Worm (Caenorhabditis elegans) whole organism, L4 larva: Measurements from ENCODE around the gene Y102A11A.1.
A peak's percentile ranks its signal among the peaks of the same experiment; 100 is the strongest.

ENCODE experiments used
- D1046.2 ChIP-seq: fragments of 200-800 bp; sonication (Bioruptor generic); IDR thresholded peaks from 2 replicates; pipeline ENCODE4 v1.3.6; 2022; ENCODE audit warnings: missing genetic modification characterization, missing compliant biosample characterization
- F10B5.3 ChIP-seq: sonication (generic microtip); optimal IDR thresholded peaks from 2 replicates; lab custom pipeline; 2016; ENCODE audit warnings: mild to moderate bottlenecking, missing genetic modification characterization, missing compliant biosample characterization
- F26F4.8 ChIP-seq: fragments of 200-800 bp; sonication (Bioruptor generic); conservative IDR thresholded peaks from 2 replicates; pipeline ENCODE4 v1.3.6; 2022; ENCODE audit warnings: missing genetic modification characterization, missing compliant biosample characterization
- F49E8.2 ChIP-seq: sonication (generic microtip); optimal IDR thresholded peaks from 2 replicates; lab custom pipeline; 2016; ENCODE audit warnings: missing compliant biosample characterization, mild to moderate bottlenecking, missing genetic modification characterization, borderline replicate concordance
- R02D3.7 ChIP-seq: fragments of 150-350 bp; sonication (generic microtip); optimal IDR thresholded peaks from 3 replicates; lab custom pipeline; 2014; ENCODE audit warnings: missing biosample characterization, missing genetic modification characterization
- Y105C5A.15 ChIP-seq: fragments of 200-800 bp; sonication (Bioruptor generic); IDR thresholded peaks from 2 replicates; pipeline ENCODE4 v1.3.6; 2022; ENCODE audit warnings: missing genetic modification characterization, missing compliant biosample characterization
- Y75B8A.6 ChIP-seq: fragments of 200-800 bp; sonication (Bioruptor generic); IDR thresholded peaks from 2 replicates; pipeline ENCODE4 v1.3.6; 2022; ENCODE audit warnings: missing genetic modification reagents, missing genetic modification characterization, missing compliant biosample characterization
- aha-1 ChIP-seq: fragments of 150-350 bp; peaks from one replicate; lab custom pipeline; 2014; ENCODE audit warnings: missing biosample characterization, missing genetic modification characterization
- attf-4 ChIP-seq: sonication (generic microtip); optimal IDR thresholded peaks from 3 replicates; lab custom pipeline; 2017; ENCODE audit warnings: missing biosample characterization, missing genetic modification characterization
- ceh-20 ChIP-seq: fragments of 200-800 bp; sonication (Bioruptor generic); IDR thresholded peaks from 2 replicates; pipeline ENCODE4 v1.3.6; 2022; ENCODE audit warnings: missing genetic modification reagents, missing genetic modification characterization, missing compliant biosample characterization
- ceh-32 ChIP-seq: sonication (generic microtip); optimal IDR thresholded peaks from 2 replicates; lab custom pipeline; 2016; ENCODE audit warnings: mild to moderate bottlenecking, missing genetic modification characterization, missing compliant biosample characterization; ENCODE audit not compliant: poor library complexity
- cey-2 ChIP-seq: sonication (generic microtip); optimal IDR thresholded peaks from 3 replicates; lab custom pipeline; 2017; ENCODE audit warnings: missing genetic modification characterization, mild to moderate bottlenecking, missing compliant biosample characterization, antibody characterized with exemption, borderline replicate concordance; ENCODE audit not compliant: insufficient read depth
- daf-12 ChIP-seq: fragments of 150-350 bp; optimal IDR thresholded peaks from 2 replicates; lab custom pipeline; 2014; ENCODE audit warnings: missing biosample characterization, missing genetic modification reagents, missing genetic modification characterization
- daf-8 ChIP-seq: fragments of 200-800 bp; sonication (Bioruptor generic); IDR thresholded peaks from 2 replicates; pipeline ENCODE4 v1.3.6; 2022; ENCODE audit warnings: missing genetic modification characterization, missing compliant biosample characterization
- duxl-1 ChIP-seq: sonication (generic microtip); optimal IDR thresholded peaks from 2 replicates; lab custom pipeline; 2016; ENCODE audit warnings: mild to moderate bottlenecking, missing genetic modification characterization, moderate library complexity, missing compliant biosample characterization; ENCODE audit not compliant: poor library complexity
- egl-43 ChIP-seq: fragments of 200-800 bp; sonication (Bioruptor generic); IDR thresholded peaks from 2 replicates; pipeline ENCODE4 v1.3.6; 2022; ENCODE audit warnings: missing genetic modification reagents, missing genetic modification characterization, missing compliant biosample characterization
- fkh-10 ChIP-seq: fragments of 150-350 bp; optimal IDR thresholded peaks from 2 replicates; lab custom pipeline; 2014; ENCODE audit warnings: missing biosample characterization, missing genetic modification reagents, missing genetic modification characterization
- lim-7 ChIP-seq: fragments of 200-800 bp; sonication (Bioruptor generic); IDR thresholded peaks from 2 replicates; pipeline ENCODE4 v1.3.6; 2022; ENCODE audit warnings: missing genetic modification characterization, missing compliant biosample characterization
- lin-1 ChIP-seq: fragments of 200-800 bp; sonication (Bioruptor generic); IDR thresholded peaks from 2 replicates; pipeline ENCODE4 v1.3.6; 2022; ENCODE audit warnings: missing genetic modification reagents, missing genetic modification characterization, missing compliant biosample characterization
- lin-15B ChIP-seq: fragments of 150-350 bp; sonication (generic microtip); optimal IDR thresholded peaks from 3 replicates; lab custom pipeline; 2014; ENCODE audit warnings: missing biosample characterization, missing genetic modification characterization
- lin-39 ChIP-seq: fragments of 150-350 bp; optimal IDR thresholded peaks from 2 replicates; lab custom pipeline; 2014; ENCODE audit warnings: missing biosample characterization, missing genetic modification reagents, missing genetic modification characterization
- lsy-2 ChIP-seq, 2 experiments: fragments of 150-350 bp in 1 of 2; sonication (generic microtip) in 1 of 2; optimal IDR thresholded peaks; 2 replicates each; lab custom pipeline; 2014 to 2017; ENCODE audit warnings: missing biosample characterization in 2 of 2, missing genetic modification characterization in 2 of 2
- madf-9 ChIP-seq: fragments of 200-800 bp; sonication (Bioruptor generic); conservative IDR thresholded peaks from 2 replicates; pipeline ENCODE4 v1.3.6; 2022; ENCODE audit warnings: missing genetic modification reagents, missing genetic modification characterization, missing compliant biosample characterization
- mdl-1 ChIP-seq, 2 experiments: fragments of 150-350 bp in 1 of 2; sonication (generic microtip) in 1 of 2; optimal IDR thresholded peaks; 2 replicates each; lab custom pipeline; 2014 to 2017; ENCODE audit warnings: missing biosample characterization in 2 of 2, missing genetic modification characterization in 2 of 2
- mes-2 ChIP-seq: sonication (generic microtip); optimal IDR thresholded peaks from 2 replicates; lab custom pipeline; 2016; ENCODE audit warnings: missing genotype, mild to moderate bottlenecking, missing genetic modification characterization, missing compliant biosample characterization; ENCODE audit not compliant: poor library complexity, severe bottlenecking
- mxl-2 ChIP-seq: fragments of 200-800 bp; sonication (Bioruptor generic); conservative IDR thresholded peaks from 2 replicates; pipeline ENCODE4 v1.3.6; 2022; ENCODE audit warnings: missing genetic modification reagents, missing genetic modification characterization, missing compliant biosample characterization
- nhr-10 ChIP-seq: fragments of 150-350 bp; optimal IDR thresholded peaks from 2 replicates; lab custom pipeline; 2014; ENCODE audit warnings: missing biosample characterization, missing genetic modification characterization
- nhr-102 ChIP-seq: sonication (generic microtip); optimal IDR thresholded peaks from 2 replicates; lab custom pipeline; 2016; ENCODE audit warnings: mild to moderate bottlenecking, missing genetic modification characterization, moderate library complexity, missing compliant biosample characterization
- nhr-111 ChIP-seq: fragments of 200-800 bp; sonication (Bioruptor generic); optimal IDR thresholded peaks from 2 replicates; lab custom pipeline; 2018; ENCODE audit warnings: mild to moderate bottlenecking, missing genetic modification characterization, missing compliant biosample characterization
- nhr-237 ChIP-seq: sonication (generic microtip); optimal IDR thresholded peaks from 2 replicates; lab custom pipeline; 2017; ENCODE audit warnings: missing biosample characterization, missing genetic modification characterization
- nhr-42 ChIP-seq: fragments of 200-800 bp; sonication (Bioruptor generic); IDR thresholded peaks from 2 replicates; pipeline ENCODE4 v1.3.6; 2022; ENCODE audit warnings: missing genetic modification characterization, missing compliant biosample characterization
- nhr-48 ChIP-seq: sonication (generic microtip); optimal IDR thresholded peaks from 2 replicates; lab custom pipeline; 2016; ENCODE audit warnings: mild to moderate bottlenecking, missing genetic modification characterization, missing compliant biosample characterization
- rbr-2 ChIP-seq: sonication (generic microtip); optimal IDR thresholded peaks from 2 replicates; lab custom pipeline; 2016; ENCODE audit warnings: missing genotype, missing genetic modification characterization, missing compliant biosample characterization
- skn-1 ChIP-seq: fragments of 150-350 bp; optimal IDR thresholded peaks from 2 replicates; lab custom pipeline; 2014; ENCODE audit warnings: missing biosample characterization, missing genetic modification characterization
- snpc-1.2 ChIP-seq: fragments of 200-800 bp; sonication (Bioruptor generic); IDR thresholded peaks from 2 replicates; pipeline ENCODE4 v1.3.6; 2022; ENCODE audit warnings: missing genetic modification reagents, missing genetic modification characterization, missing compliant biosample characterization
- snpc-4 ChIP-seq: fragments of 150-350 bp; optimal IDR thresholded peaks from 2 replicates; lab custom pipeline; 2014; ENCODE audit warnings: missing biosample characterization, missing genetic modification characterization
- spr-1 ChIP-seq: sonication (generic microtip); optimal IDR thresholded peaks from 2 replicates; lab custom pipeline; 2016; ENCODE audit warnings: mild to moderate bottlenecking, missing genetic modification characterization, missing compliant biosample characterization
- unc-62 ChIP-seq, 3 experiments: fragments of 150-350 bp in 1 of 3; sonication (generic microtip); optimal IDR thresholded peaks in 2 of 3; peaks in 1 of 3; 1 replicate in 1 of 3; 2 replicates in 2 of 3; lab custom pipeline; 2014 to 2017; ENCODE audit warnings: missing biosample characterization in 3 of 3, missing genetic modification characterization in 3 of 3, missing genetic modification reagents in 3 of 3, missing genotype in 1 of 3
- zag-1 ChIP-seq: fragments of 150-350 bp; optimal IDR thresholded peaks from 2 replicates; lab custom pipeline; 2014; ENCODE audit warnings: missing biosample characterization, missing genetic modification characterization
- zip-2 ChIP-seq: fragments of 150-350 bp; optimal IDR thresholded peaks from 2 replicates; lab custom pipeline; 2014; ENCODE audit warnings: missing biosample characterization, missing genetic modification characterization

The Y102A11A.1 gene

ce11 chrX:2041448-2042138, 10.0 kb upstream of the Y102A11A.1 start:
- peak in 1 of 2 experiments; percentile 94 for TF ChIP-seq unc-62 (GFP tag; optimal IDR thresholded peaks at IDR 0.05 in 1 of 2; lab: Kevin White, UChicago)
- no peak for TF ChIP-seq unc-62 (tag; optimal IDR thresholded peaks at IDR 0.05; lab: Kevin White, UChicago)
- TF ChIP-seq ceh-32, result no peak
- peak; percentile 96 for TF ChIP-seq aha-1 (tag; lab: Kevin White, UChicago)

ce11 chrX:2042621-2043020, 9.0 kb upstream of the Y102A11A.1 start:
- no peak for TF ChIP-seq ceh-32
- no peak for TF ChIP-seq lsy-2 (tag; optimal IDR thresholded peaks at IDR 0.05; lab: Kevin White, UChicago)
- TF ChIP-seq nhr-10 (tag; lab: Kevin White, UChicago), result no peak
- TF ChIP-seq R02D3.7 (tag; lab: Kevin White, UChicago), result no peak
- TF ChIP-seq egl-43, result no peak
- no peak for TF ChIP-seq nhr-111 (GFP tag; lab: Kevin White, UChicago)
- TF ChIP-seq F10B5.3, result no peak
- no peak for TF ChIP-seq nhr-42
- no peak for TF ChIP-seq lin-15B (tag; lab: Kevin White, UChicago)
- TF ChIP-seq mes-2 (tag; lab: Kevin White, UChicago), result no peak
- no peak for TF ChIP-seq duxl-1
- no peak for TF ChIP-seq zag-1 (tag; lab: Kevin White, UChicago)
- TF ChIP-seq mdl-1 (tag; optimal IDR thresholded peaks at IDR 0.05; lab: Kevin White, UChicago), result no peak
- TF ChIP-seq skn-1, result no peak
- TF ChIP-seq daf-8 (GFP tag; lab: Robert Waterston, UW), result no peak

ce11 chrX:2043224-2043623, 8.4 kb upstream of the Y102A11A.1 start:
- no peak for TF ChIP-seq spr-1 (tag; lab: Kevin White, UChicago)
- TF ChIP-seq Y75B8A.6, result no peak
- no peak for TF ChIP-seq D1046.2
- TF ChIP-seq attf-4, result no peak
- no peak for TF ChIP-seq nhr-48 (tag; lab: Kevin White, UChicago)
- TF ChIP-seq zip-2 (tag; lab: Kevin White, UChicago), result no peak
- no peak for TF ChIP-seq lsy-2 (tag; optimal IDR thresholded peaks at IDR 0.05; lab: Kevin White, UChicago)
- TF ChIP-seq mes-2 (tag; lab: Kevin White, UChicago), result no peak
- no peak for TF ChIP-seq snpc-1.2 (GFP tag; lab: Robert Waterston, UW)
- TF ChIP-seq daf-12, result no peak
- no peak for TF ChIP-seq ceh-20 (GFP tag; lab: Robert Waterston, UW)
- no peak for TF ChIP-seq lin-1 (GFP tag; lab: Robert Waterston, UW)
- TF ChIP-seq nhr-237, result no peak
- no peak for TF ChIP-seq F49E8.2 (tag; lab: Kevin White, UChicago)
- no peak for TF ChIP-seq Y105C5A.15 (GFP tag; lab: Robert Waterston, UW)

- no peak for TF ChIP-seq mxl-2 (GFP tag; lab: Robert Waterston, UW)
- TF ChIP-seq fkh-10 (GFP tag; lab: Kevin White, UChicago), result no peak
- no peak for TF ChIP-seq lin-39
- no peak for TF ChIP-seq lsy-2 (tag; optimal IDR thresholded peaks at IDR 0.05; lab: Kevin White, UChicago)
- no peak for TF ChIP-seq nhr-102
- TF ChIP-seq snpc-4 (tag; lab: Kevin White, UChicago), result no peak
- no peak for TF ChIP-seq skn-1
- no peak for TF ChIP-seq rbr-2 (tag; lab: Kevin White, UChicago)
- TF ChIP-seq lim-7 (GFP tag; lab: Robert Waterston, UW), result no peak
- no peak for TF ChIP-seq D1046.2
- no peak for TF ChIP-seq F26F4.8 (GFP tag; lab: Robert Waterston, UW)
- TF ChIP-seq madf-9 (GFP tag; lab: Robert Waterston, UW), result no peak
- TF ChIP-seq cey-2 (tag; lab: Kevin White, UChicago), result no peak
Measured at ce11 chrX:2044541-2045168, 7.0 kb upstream of the Y102A11A.1 start.
